Fruit fly (Drosophila melanogaster) whole organism, prepupa: ENCODE results near the gene MESR3.
A peak's percentile ranks its signal among the peaks of the same experiment; 100 is the strongest.

Experiments used
- Blimp-1 ChIP-seq: fragments of 200-800 bp; sonication (Bioruptor generic); optimal IDR thresholded peaks from 3 replicates; lab custom pipeline; 2017; ENCODE audit warnings: missing biosample characterization, missing genetic modification characterization, mild to moderate bottlenecking, moderate library complexity, missing genetic modification reagents
- CG10669 ChIP-seq: fragments of 200-800 bp; sonication (Bioruptor generic); optimal IDR thresholded peaks from 3 replicates; lab custom pipeline; 2018; ENCODE audit warnings: missing biosample characterization, mild to moderate bottlenecking, missing genetic modification characterization, moderate library complexity
- CG11294 ChIP-seq: fragments of 200-800 bp; sonication (Bioruptor generic); IDR thresholded peaks from 2 replicates; pipeline ENCODE4 v1.3.6; 2022; ENCODE audit warnings: missing biosample characterization, missing genetic modification characterization
- CG11902 ChIP-seq: fragments of 200-800 bp; sonication (Bioruptor generic); optimal IDR thresholded peaks from 3 replicates; lab custom pipeline; 2016; ENCODE audit warnings: missing biosample characterization, missing genetic modification characterization
- CG15336 ChIP-seq: fragments of 200-800 bp; sonication (Bioruptor generic); IDR thresholded peaks from 2 replicates; pipeline ENCODE4 v1.3.6; 2022; ENCODE audit warnings: missing biosample characterization, missing genetic modification characterization
- CG1621 ChIP-seq: fragments of 200-800 bp; sonication (Bioruptor generic); optimal IDR thresholded peaks from 3 replicates; lab custom pipeline; 2018; ENCODE audit warnings: missing biosample characterization, mild to moderate bottlenecking, missing genetic modification characterization
- CG31627 ChIP-seq: fragments of 200-800 bp; sonication (Bioruptor generic); optimal IDR thresholded peaks from 3 replicates; lab custom pipeline; 2016; ENCODE audit warnings: missing biosample characterization, missing genetic modification characterization
- CG32006 ChIP-seq: fragments of 200-800 bp; sonication (Bioruptor generic); optimal IDR thresholded peaks from 3 replicates; lab custom pipeline; 2017; ENCODE audit warnings: missing biosample characterization, mild to moderate bottlenecking, missing genetic modification characterization
- CG34406 ChIP-seq: fragments of 200-800 bp; sonication (Bioruptor generic); optimal IDR thresholded peaks from 3 replicates; lab custom pipeline; 2016; ENCODE audit warnings: missing biosample characterization, missing genetic modification characterization
- CG3919 ChIP-seq: fragments of 200-800 bp; sonication (Bioruptor generic); optimal IDR thresholded peaks from 3 replicates; lab custom pipeline; 2016; ENCODE audit warnings: missing biosample characterization, missing genetic modification characterization
- CG4318 ChIP-seq: fragments of 200-800 bp; sonication (Bioruptor generic); optimal IDR thresholded peaks from 3 replicates; lab custom pipeline; 2017; ENCODE audit warnings: missing biosample characterization, mild to moderate bottlenecking, missing genetic modification characterization
- CG6163 ChIP-seq: fragments of 200-800 bp; sonication (Bioruptor generic); IDR thresholded peaks from 3 replicates; pipeline ENCODE4 v1.3.6; 2022; ENCODE audit warnings: missing biosample characterization, missing genetic modification characterization
- CG6276 ChIP-seq: fragments of 200-800 bp; sonication (Bioruptor generic); optimal IDR thresholded peaks from 2 replicates; lab custom pipeline; 2017; ENCODE audit warnings: missing biosample characterization, mild to moderate bottlenecking, missing genetic modification characterization
- CG6792 ChIP-seq: fragments of 200-800 bp; sonication (Bioruptor generic); optimal IDR thresholded peaks from 3 replicates; lab custom pipeline; 2016; ENCODE audit warnings: missing biosample characterization, missing genetic modification characterization
- CG6854 ChIP-seq: fragments of 200-800 bp; sonication (Bioruptor generic); optimal IDR thresholded peaks from 2 replicates; lab custom pipeline; 2017; ENCODE audit warnings: missing biosample characterization, mild to moderate bottlenecking, missing genetic modification characterization
- CG7368 ChIP-seq: fragments of 200-800 bp; sonication (Bioruptor generic); optimal IDR thresholded peaks from 3 replicates; lab custom pipeline; 2016; ENCODE audit warnings: missing biosample characterization, missing genetic modification characterization
- CG8119 ChIP-seq: fragments of 200-800 bp; sonication (Bioruptor generic); IDR thresholded peaks from 3 replicates; pipeline ENCODE4 v1.3.6; 2022; ENCODE audit warnings: missing biosample characterization, missing genetic modification characterization
- CG8319 ChIP-seq: fragments of 200-800 bp; sonication (Bioruptor generic); optimal IDR thresholded peaks from 3 replicates; lab custom pipeline; 2016; ENCODE audit warnings: missing biosample characterization, missing genetic modification characterization
- CG8632 ChIP-seq: fragments of 200-800 bp; sonication (Bioruptor generic); optimal IDR thresholded peaks from 3 replicates; lab custom pipeline; 2016; ENCODE audit warnings: missing biosample characterization, missing genetic modification characterization
- CG9139 ChIP-seq: fragments of 200-800 bp; sonication (Bioruptor generic); optimal IDR thresholded peaks from 3 replicates; lab custom pipeline; 2017; ENCODE audit warnings: missing biosample characterization, mild to moderate bottlenecking, missing genetic modification characterization
- Eip78C ChIP-seq: fragments of 200-800 bp; sonication (Bioruptor generic); peaks from one replicate; lab custom pipeline; 2016; ENCODE audit warnings: missing biosample characterization, missing genetic modification characterization
- Eip93F ChIP-seq: fragments of 200-800 bp; sonication (Bioruptor generic); optimal IDR thresholded peaks from 2 replicates; lab custom pipeline; 2016; ENCODE audit warnings: missing biosample characterization, mild to moderate bottlenecking, missing genetic modification characterization
- Ets21C ChIP-seq: fragments of 200-800 bp; sonication (Bioruptor generic); optimal IDR thresholded peaks from 3 replicates; lab custom pipeline; 2016; ENCODE audit warnings: missing biosample characterization, missing genetic modification characterization
- Ets96B ChIP-seq: fragments of 200-800 bp; optimal IDR thresholded peaks from 2 replicates; lab custom pipeline; 2019; ENCODE audit warnings: missing biosample characterization, mild to moderate bottlenecking, missing genetic modification characterization, moderate library complexity
- Gug ChIP-seq: fragments of 200-800 bp; sonication (Bioruptor generic); IDR thresholded peaks from 2 replicates; pipeline ENCODE4 v1.3.6; 2022; ENCODE audit warnings: missing biosample characterization, missing genetic modification characterization
- Hr38 ChIP-seq: sonication (Bioruptor generic); optimal IDR thresholded peaks from 2 replicates; lab custom pipeline; 2016; ENCODE audit warnings: missing biosample characterization, missing genetic modification characterization
- Hr39 ChIP-seq: fragments of 200-800 bp; sonication (Bioruptor generic); optimal IDR thresholded peaks from 2 replicates; lab custom pipeline; 2016; ENCODE audit warnings: missing biosample characterization, missing genetic modification characterization
- Hr4 ChIP-seq: fragments of 200-800 bp; sonication (Bioruptor generic); optimal IDR thresholded peaks from 3 replicates; lab custom pipeline; 2016; ENCODE audit warnings: missing biosample characterization, missing genetic modification characterization
- Lpt ChIP-seq: fragments of 200-800 bp; sonication (Bioruptor generic); optimal IDR thresholded peaks from 3 replicates; lab custom pipeline; 2016; ENCODE audit warnings: missing biosample characterization, missing genetic modification characterization
- Met ChIP-seq: fragments of 200-800 bp; sonication (Bioruptor generic); optimal IDR thresholded peaks from 3 replicates; lab custom pipeline; 2016; ENCODE audit warnings: missing biosample characterization, missing genetic modification characterization
- OdsH ChIP-seq: fragments of 200-800 bp; sonication (Bioruptor generic); optimal IDR thresholded peaks from 3 replicates; lab custom pipeline; 2016; ENCODE audit warnings: missing biosample characterization, missing genetic modification characterization
- Smox ChIP-seq: fragments of 200-800 bp; sonication (Bioruptor generic); optimal IDR thresholded peaks from 3 replicates; lab custom pipeline; 2016; ENCODE audit warnings: missing biosample characterization, missing genetic modification characterization
- Sox102F ChIP-seq: fragments of 200-800 bp; sonication (Bioruptor generic); optimal IDR thresholded peaks from 2 replicates; lab custom pipeline; 2016; ENCODE audit warnings: missing biosample characterization, mild to moderate bottlenecking, missing genetic modification characterization
- Sox14 ChIP-seq: fragments of 200-800 bp; sonication (Bioruptor generic); optimal IDR thresholded peaks from 3 replicates; lab custom pipeline; 2016; ENCODE audit warnings: missing biosample characterization, missing genetic modification characterization
- Sox15 ChIP-seq: fragments of 200-800 bp; sonication (Bioruptor generic); optimal IDR thresholded peaks from 3 replicates; lab custom pipeline; 2016; ENCODE audit warnings: missing biosample characterization, missing genetic modification characterization
- achi ChIP-seq: fragments of 200-800 bp; sonication (Bioruptor generic); optimal IDR thresholded peaks from 3 replicates; lab custom pipeline; 2016; ENCODE audit warnings: missing biosample characterization, missing genetic modification characterization
- acj6 ChIP-seq: fragments of 200-800 bp; sonication (Bioruptor generic); optimal IDR thresholded peaks from 3 replicates; lab custom pipeline; 2016; ENCODE audit warnings: missing biosample characterization, missing genetic modification characterization
- cyc ChIP-seq: fragments of 200-800 bp; sonication (Bioruptor generic); optimal IDR thresholded peaks from 3 replicates; lab custom pipeline; 2016; ENCODE audit warnings: missing biosample characterization, missing genetic modification characterization
- esn ChIP-seq: fragments of 200-800 bp; sonication (Bioruptor generic); optimal IDR thresholded peaks from 2 replicates; lab custom pipeline; 2016; ENCODE audit warnings: missing biosample characterization, mild to moderate bottlenecking, missing genetic modification characterization, moderate library complexity
- fd85E ChIP-seq: fragments of 200-800 bp; sonication (Bioruptor generic); optimal IDR thresholded peaks from 3 replicates; lab custom pipeline; 2016; ENCODE audit warnings: missing biosample characterization, missing genetic modification characterization
- fkh ChIP-seq: fragments of 200-800 bp; sonication (Bioruptor generic); optimal IDR thresholded peaks from 3 replicates; lab custom pipeline; 2017; ENCODE audit warnings: missing biosample characterization, mild to moderate bottlenecking, missing genetic modification characterization, moderate library complexity
- lz ChIP-seq: fragments of 200-800 bp; sonication (Bioruptor generic); optimal IDR thresholded peaks from 3 replicates; lab custom pipeline; 2016; ENCODE audit warnings: missing biosample characterization, missing genetic modification characterization
- pdm3 ChIP-seq: fragments of 200-800 bp; sonication (Bioruptor generic); optimal IDR thresholded peaks from 3 replicates; lab custom pipeline; 2016; ENCODE audit warnings: missing biosample characterization, missing genetic modification characterization
- salr ChIP-seq, 2 experiments: fragments of 200-800 bp; sonication (Bioruptor generic); optimal IDR thresholded peaks; 3 replicates each; lab custom pipeline; 2016 to 2018; ENCODE audit warnings: missing biosample characterization in 2 of 2, missing genetic modification characterization in 2 of 2, mild to moderate bottlenecking in 1 of 2
- ss ChIP-seq, 2 experiments: fragments of 200-800 bp; sonication (Bioruptor generic); optimal IDR thresholded peaks; 2 replicates in 1 of 2; 3 replicates in 1 of 2; lab custom pipeline; 2017 to 2018; ENCODE audit warnings: mild to moderate bottlenecking in 2 of 2, missing biosample characterization in 2 of 2, missing genetic modification characterization in 2 of 2, moderate library complexity in 1 of 2
- svp ChIP-seq: fragments of 200-800 bp; sonication (Bioruptor generic); peaks from one replicate; lab custom pipeline; 2016; ENCODE audit warnings: missing biosample characterization, missing genetic modification characterization
- topi ChIP-seq: fragments of 200-800 bp; sonication (Bioruptor generic); optimal IDR thresholded peaks from 3 replicates; lab custom pipeline; 2016; ENCODE audit warnings: missing biosample characterization, missing genetic modification characterization
- vri ChIP-seq: fragments of 200-800 bp; sonication (Bioruptor generic); optimal IDR thresholded peaks from 3 replicates; lab custom pipeline; 2016; ENCODE audit warnings: missing biosample characterization, mild to moderate bottlenecking, missing genetic modification characterization

Gene MESR3

dm6 chr2L:18694724-18695105 is 77.7 kb downstream of the MESR3 start (continued):
- TF ChIP-seq CG8319 (no peak), CG4318 (GFP tag; lab: Kevin White, UChicago) (peak; percentile 24), CG11902 (GFP tag; lab: Kevin White, UChicago) (peak; percentile 11), pdm3 (GFP tag; lab: Kevin White, UChicago) (peak; percentile 63), CG11294 (GFP tag; lab: Robert Waterston, UW) (no peak), Eip78C (peak; percentile 83), Sox15 (GFP tag; lab: Kevin White, UChicago) (no peak), topi (GFP tag; lab: Kevin White, UChicago) (peak; percentile 23), CG8632 (peak; percentile 55), CG6792 (GFP tag; lab: Kevin White, UChicago) (peak; percentile 56), fd85E (GFP tag; lab: Kevin White, UChicago) (no peak), CG1621 (tag; lab: Kevin White, UChicago) (no peak), Blimp-1 (GFP tag; lab: Kevin White, UChicago) (no peak), CG6854 (GFP tag; lab: Kevin White, UChicago) (no peak), Ets21C (GFP tag; lab: Kevin White, UChicago) (no peak), svp (GFP tag; lab: Kevin White, UChicago) (no peak), Sox102F (GFP tag; lab: Kevin White, UChicago) (peak; percentile 5), CG9139 (GFP tag; lab: Kevin White, UChicago) (no peak), lz (peak; percentile 46), vri (GFP tag; lab: Kevin White, UChicago) (no peak)

- TF ChIP-seq CG8632, result peak; percentile 77
- peak; percentile 75 for TF ChIP-seq vri (GFP tag; lab: Kevin White, UChicago)
- TF ChIP-seq svp (GFP tag; lab: Kevin White, UChicago), result peak; percentile 93
- peak; percentile 49 for TF ChIP-seq CG6854 (GFP tag; lab: Kevin White, UChicago)
- peak; percentile 31 for TF ChIP-seq fkh (GFP tag; lab: Kevin White, UChicago)
- TF ChIP-seq Hr38 (GFP tag; lab: Kevin White, UChicago), result peak; percentile 74
- peak; percentile 85 for TF ChIP-seq Ets21C (GFP tag; lab: Kevin White, UChicago)
- peak; percentile 77 for TF ChIP-seq CG32006 (GFP tag; lab: Kevin White, UChicago)
- no peak for TF ChIP-seq CG9139 (GFP tag; lab: Kevin White, UChicago)
- TF ChIP-seq salr (GFP tag; optimal IDR thresholded peaks at IDR 0.05; lab: Kevin White, UChicago), result peak; percentile 57 to 64
- peak; percentile 89 for TF ChIP-seq Eip93F (GFP tag; lab: Kevin White, UChicago)
- TF ChIP-seq fd85E (GFP tag; lab: Kevin White, UChicago), result peak; percentile 77
- TF ChIP-seq Hr4, result peak; percentile 86
- peak; percentile 89 for TF ChIP-seq achi (GFP tag; lab: Kevin White, UChicago)
- peak; percentile 86 for TF ChIP-seq CG6792 (GFP tag; lab: Kevin White, UChicago)
- peak; percentile 89 for TF ChIP-seq lz
- peak; percentile 88 for TF ChIP-seq esn (GFP tag; lab: Kevin White, UChicago)
- peak; percentile 86 for TF ChIP-seq Gug (GFP tag; lab: Robert Waterston, UW)
- peak; percentile 89 for TF ChIP-seq acj6 (GFP tag; lab: Kevin White, UChicago)
- TF ChIP-seq Met (GFP tag; lab: Kevin White, UChicago), result peak; percentile 90
- TF ChIP-seq CG15336 (GFP tag; lab: Robert Waterston, UW), result peak; percentile 84
- TF ChIP-seq OdsH, result peak; percentile 89
- TF ChIP-seq Blimp-1 (GFP tag; lab: Kevin White, UChicago), result peak; percentile 96
- TF ChIP-seq Sox15 (GFP tag; lab: Kevin White, UChicago), result peak; percentile 84
- peak; percentile 86 for TF ChIP-seq CG7368 (GFP tag; lab: Kevin White, UChicago)
- no peak for TF ChIP-seq CG6276 (GFP tag; lab: Kevin White, UChicago)
- TF ChIP-seq cyc (GFP tag; lab: Kevin White, UChicago), result peak; percentile 93
- TF ChIP-seq CG6163 (GFP tag; lab: Robert Waterston, UW), result peak; percentile 95
- peak; percentile 63 for TF ChIP-seq Ets96B (tag; lab: Kevin White, UChicago)
- TF ChIP-seq Lpt (GFP tag; lab: Kevin White, UChicago), result peak; percentile 82
- TF ChIP-seq Hr39 (GFP tag; lab: Kevin White, UChicago), result peak; percentile 93
- peak; percentile 96 for TF ChIP-seq Eip78C
- TF ChIP-seq pdm3 (GFP tag; lab: Kevin White, UChicago), result no peak
- peak; percentile 64 for TF ChIP-seq CG10669 (GFP tag; lab: Kevin White, UChicago)
- TF ChIP-seq CG34406 (GFP tag; lab: Kevin White, UChicago), result peak; percentile 81
- peak; percentile 93 for TF ChIP-seq CG3919 (GFP tag; lab: Kevin White, UChicago)
- TF ChIP-seq CG4318 (GFP tag; lab: Kevin White, UChicago), result peak; percentile 69
- peak; percentile 30 to 33 for TF ChIP-seq ss (GFP tag; optimal IDR thresholded peaks at IDR 0.05; lab: Kevin White, UChicago)
- peak; percentile 90 for TF ChIP-seq Smox
- peak; percentile 61 for TF ChIP-seq CG1621 (tag; lab: Kevin White, UChicago)
- peak; percentile 91 for TF ChIP-seq Sox14
- TF ChIP-seq Sox102F (GFP tag; lab: Kevin White, UChicago), result peak; percentile 85
- TF ChIP-seq CG31627, result peak; percentile 93
- peak; percentile 69; the same call in 2 of the 3 replicates for TF ChIP-seq CG8119
Measured at dm6 chr2L:18695404-18695804, 78.3 kb downstream of the MESR3 start, which contains the start of the genes CG10383 and CG10338. CG10383 (minus strand) TSS chr2L:18695602. CG10338 (plus strand) TSS chr2L:18695664.
